Worm (Caenorhabditis elegans) whole organism, L4 larva: ENCODE data around the gene dif-1.

ENCODE experiments used
- F44E2.7 ChIP-seq: fragments of 200-800 bp; sonication (Bioruptor generic); IDR thresholded peaks from 2 replicates; pipeline ENCODE4 v2.1.2; 2022; ENCODE audit warnings: missing genetic modification characterization, missing compliant biosample characterization
- T20F7.1 ChIP-seq: fragments of 200-800 bp; sonication (Bioruptor generic); optimal IDR thresholded peaks from 2 replicates; lab custom pipeline; 2018; ENCODE audit warnings: mild to moderate bottlenecking, missing genetic modification characterization, missing compliant biosample characterization
- Y48G9A.11 ChIP-seq: fragments of 200-800 bp; sonication (Bioruptor generic); IDR thresholded peaks from 2 replicates; pipeline ENCODE4 v1.3.6; 2022; ENCODE audit warnings: missing genetic modification reagents, missing genetic modification characterization, missing compliant biosample characterization
- Y75B8A.6 ChIP-seq: fragments of 200-800 bp; sonication (Bioruptor generic); IDR thresholded peaks from 2 replicates; pipeline ENCODE4 v1.3.6; 2022; ENCODE audit warnings: missing genetic modification reagents, missing genetic modification characterization, missing compliant biosample characterization
- ZK546.5 ChIP-seq, 2 experiments: sonication (generic microtip); optimal IDR thresholded peaks; 2 replicates each; lab custom pipeline; 2017; ENCODE audit warnings: missing biosample characterization in 2 of 2, missing genetic modification characterization in 2 of 2
- aly-2 ChIP-seq: sonication (generic microtip); optimal IDR thresholded peaks from 2 replicates; lab custom pipeline; 2018; ENCODE audit warnings: missing biosample characterization, missing genetic modification characterization
- ama-1 ChIP-seq: fragments of 150-350 bp; optimal IDR thresholded peaks from 2 replicates; lab custom pipeline; 2014; ENCODE audit warnings: inconsistent platforms, mixed read lengths
- ceh-28 ChIP-seq: fragments of 150-350 bp; optimal IDR thresholded peaks from 2 replicates; lab custom pipeline; 2014; ENCODE audit warnings: missing biosample characterization, missing genetic modification reagents, missing genetic modification characterization
- ceh-32 ChIP-seq: sonication (generic microtip); optimal IDR thresholded peaks from 2 replicates; lab custom pipeline; 2016; ENCODE audit warnings: mild to moderate bottlenecking, missing genetic modification characterization, missing compliant biosample characterization; ENCODE audit not compliant: poor library complexity
- ceh-62 ChIP-seq: sonication (generic microtip); optimal IDR thresholded peaks from 2 replicates; lab custom pipeline; 2017; ENCODE audit warnings: missing biosample characterization, missing genetic modification characterization
- daf-19 ChIP-seq: fragments of 200-800 bp; sonication (Bioruptor generic); conservative IDR thresholded peaks from 2 replicates; pipeline ENCODE4 v1.3.6; 2022; ENCODE audit warnings: missing genetic modification characterization, missing compliant biosample characterization
- dmd-6 ChIP-seq: fragments of 200-800 bp; sonication (Bioruptor generic); IDR thresholded peaks from 2 replicates; pipeline ENCODE4 v1.3.6; 2022; ENCODE audit warnings: missing genetic modification reagents, missing genetic modification characterization, missing compliant biosample characterization
- dmd-8 ChIP-seq: fragments of 200-800 bp; sonication (Bioruptor generic); IDR thresholded peaks from 2 replicates; pipeline ENCODE4 v1.3.6; 2022; ENCODE audit warnings: missing genetic modification characterization, missing compliant biosample characterization
- dmd-9 ChIP-seq: fragments of 200-800 bp; sonication (Bioruptor generic); IDR thresholded peaks from 2 replicates; pipeline ENCODE4 v1.3.6; 2022; ENCODE audit warnings: missing genetic modification reagents, missing genetic modification characterization, missing compliant biosample characterization
- dpl-1 ChIP-seq: fragments of 150-350 bp; optimal IDR thresholded peaks from 2 replicates; lab custom pipeline; 2014; ENCODE audit warnings: missing biosample characterization, missing genetic modification reagents, missing genetic modification characterization
- duxl-1 ChIP-seq: sonication (generic microtip); optimal IDR thresholded peaks from 2 replicates; lab custom pipeline; 2016; ENCODE audit warnings: mild to moderate bottlenecking, missing genetic modification characterization, moderate library complexity, missing compliant biosample characterization; ENCODE audit not compliant: poor library complexity
- dve-1 ChIP-seq: sonication (generic microtip); optimal IDR thresholded peaks from 2 replicates; lab custom pipeline; 2017; ENCODE audit warnings: antibody characterized with exemption, mild to moderate bottlenecking, missing genetic modification characterization, missing compliant biosample characterization; ENCODE audit not compliant: insufficient read depth
- fkh-10 ChIP-seq: fragments of 150-350 bp; optimal IDR thresholded peaks from 2 replicates; lab custom pipeline; 2014; ENCODE audit warnings: missing biosample characterization, missing genetic modification reagents, missing genetic modification characterization
- hlh-11 ChIP-seq: fragments of 200-800 bp; sonication (Bioruptor generic); optimal IDR thresholded peaks from 2 replicates; lab custom pipeline; 2018; ENCODE audit warnings: mild to moderate bottlenecking, missing genetic modification characterization, missing compliant biosample characterization
- hmg-1.1 ChIP-seq: fragments of 200-800 bp; sonication (Bioruptor generic); IDR thresholded peaks from 2 replicates; pipeline ENCODE4 v1.3.6; 2022; ENCODE audit warnings: missing genetic modification reagents, missing genetic modification characterization, missing compliant biosample characterization
- jun-1 ChIP-seq: fragments of 150-350 bp; optimal IDR thresholded peaks from 2 replicates; lab custom pipeline; 2014; ENCODE audit warnings: missing biosample characterization, missing genetic modification reagents, missing genetic modification characterization
- lim-7 ChIP-seq: fragments of 200-800 bp; sonication (Bioruptor generic); IDR thresholded peaks from 2 replicates; pipeline ENCODE4 v1.3.6; 2022; ENCODE audit warnings: missing genetic modification characterization, missing compliant biosample characterization
- lin-1 ChIP-seq: fragments of 200-800 bp; sonication (Bioruptor generic); IDR thresholded peaks from 2 replicates; pipeline ENCODE4 v1.3.6; 2022; ENCODE audit warnings: missing genetic modification reagents, missing genetic modification characterization, missing compliant biosample characterization
- lin-38 ChIP-seq: fragments of 200-800 bp; sonication (Bioruptor generic); IDR thresholded peaks from 2 replicates; pipeline ENCODE4 v1.3.6; 2022; ENCODE audit warnings: missing genetic modification reagents, missing genetic modification characterization, missing compliant biosample characterization
- lin-39 ChIP-seq: fragments of 150-350 bp; optimal IDR thresholded peaks from 2 replicates; lab custom pipeline; 2014; ENCODE audit warnings: missing biosample characterization, missing genetic modification reagents, missing genetic modification characterization
- lir-3 ChIP-seq: sonication (generic microtip); optimal IDR thresholded peaks from 2 replicates; lab custom pipeline; 2016; ENCODE audit warnings: mild to moderate bottlenecking, missing genetic modification characterization, missing compliant biosample characterization
- madf-9 ChIP-seq: fragments of 200-800 bp; sonication (Bioruptor generic); conservative IDR thresholded peaks from 2 replicates; pipeline ENCODE4 v1.3.6; 2022; ENCODE audit warnings: missing genetic modification reagents, missing genetic modification characterization, missing compliant biosample characterization
- mep-1 ChIP-seq: fragments of 150-350 bp; sonication (generic microtip); optimal IDR thresholded peaks from 3 replicates; lab custom pipeline; 2014; ENCODE audit warnings: missing biosample characterization, missing genetic modification characterization
- mxl-3 ChIP-seq: fragments of 200-800 bp; sonication (Bioruptor generic); optimal IDR thresholded peaks from 2 replicates; lab custom pipeline; 2018; ENCODE audit warnings: mild to moderate bottlenecking, missing genetic modification characterization, missing compliant biosample characterization
- nhr-237 ChIP-seq: sonication (generic microtip); optimal IDR thresholded peaks from 2 replicates; lab custom pipeline; 2017; ENCODE audit warnings: missing biosample characterization, missing genetic modification characterization
- nhr-28 ChIP-seq: fragments of 150-350 bp; optimal IDR thresholded peaks from 2 replicates; lab custom pipeline; 2014; ENCODE audit warnings: missing biosample characterization, missing genetic modification characterization
- nhr-42 ChIP-seq: fragments of 200-800 bp; sonication (Bioruptor generic); IDR thresholded peaks from 2 replicates; pipeline ENCODE4 v1.3.6; 2022; ENCODE audit warnings: missing genetic modification characterization, missing compliant biosample characterization
- pha-4 ChIP-seq, 2 experiments: fragments of 150-350 bp in 1 of 2; fragments of 200-800 bp in 1 of 2; sonication (Bioruptor generic) in 1 of 2; IDR thresholded peaks in 1 of 2; optimal IDR thresholded peaks in 1 of 2; 2 replicates each; pipeline versions ENCODE4 v1.3.6 to Lab custom; 2014 to 2022; ENCODE audit warnings: missing genetic modification characterization in 2 of 2, missing genetic modification reagents in 2 of 2, missing biosample characterization in 1 of 2, missing compliant biosample characterization in 1 of 2
- php-3 ChIP-seq: fragments of 200-800 bp; sonication (Bioruptor generic); IDR thresholded peaks from 2 replicates; pipeline ENCODE4 v1.3.6; 2022; ENCODE audit warnings: missing genetic modification reagents, missing genetic modification characterization, missing compliant biosample characterization
- saeg-2 ChIP-seq: fragments of 200-800 bp; sonication (Bioruptor generic); IDR thresholded peaks from 2 replicates; pipeline ENCODE4 v1.3.6; 2022; ENCODE audit warnings: missing genetic modification reagents, missing genetic modification characterization, missing compliant biosample characterization
- set-16 ChIP-seq: fragments of 200-800 bp; sonication (Bioruptor generic); IDR thresholded peaks from 2 replicates; pipeline ENCODE4 v1.3.6; 2022; ENCODE audit warnings: missing genetic modification reagents, missing genetic modification characterization, missing compliant biosample characterization
- snpc-1.2 ChIP-seq: fragments of 200-800 bp; sonication (Bioruptor generic); IDR thresholded peaks from 2 replicates; pipeline ENCODE4 v1.3.6; 2022; ENCODE audit warnings: missing genetic modification reagents, missing genetic modification characterization, missing compliant biosample characterization
- snpc-4 ChIP-seq: fragments of 150-350 bp; optimal IDR thresholded peaks from 2 replicates; lab custom pipeline; 2014; ENCODE audit warnings: missing biosample characterization, missing genetic modification characterization
- spr-3 ChIP-seq: fragments of 200-800 bp; sonication (Bioruptor generic); optimal IDR thresholded peaks from 2 replicates; lab custom pipeline; 2018; ENCODE audit warnings: mild to moderate bottlenecking, missing genetic modification characterization, missing compliant biosample characterization
- tag-97 ChIP-seq: fragments of 200-800 bp; sonication (Bioruptor generic); IDR thresholded peaks from 2 replicates; pipeline ENCODE4 v1.3.6; 2022; ENCODE audit warnings: missing genetic modification characterization, missing compliant biosample characterization
- zag-1 ChIP-seq: fragments of 150-350 bp; optimal IDR thresholded peaks from 2 replicates; lab custom pipeline; 2014; ENCODE audit warnings: missing biosample characterization, missing genetic modification characterization
- ztf-11 ChIP-seq: fragments of 150-350 bp; optimal IDR thresholded peaks from 2 replicates; lab custom pipeline; 2014; ENCODE audit warnings: missing biosample characterization, missing genetic modification characterization
- ztf-7 ChIP-seq: fragments of 150-350 bp; optimal IDR thresholded peaks from 2 replicates; lab custom pipeline; 2014; ENCODE audit warnings: missing biosample characterization, missing genetic modification characterization

dif-1 gene

ce11 chrIV:7580062-7580614 is 27.3 kb upstream of the dif-1 start, which contains the start of the genes cec-5 and nol-10 (continued):
- TF ChIP-seq F44E2.7 (GFP tag; lab: Robert Waterston, UW) (no peak), lin-38 (GFP tag; lab: Robert Waterston, UW) (peak; percentile 84), php-3 (GFP tag; lab: Robert Waterston, UW) (no peak), snpc-1.2 (peak; percentile 81), T20F7.1 (GFP tag; lab: Kevin White, UChicago) (peak; percentile 98), ceh-28 (tag; lab: Kevin White, UChicago) (no peak), snpc-4 (tag; lab: Kevin White, UChicago) (no peak), daf-19 (no peak), dmd-8 (no peak)

ce11 chrIV:7578281-7578680 is 25.5 kb upstream of the dif-1 start, which contains the start of gene F32E10.5:
TSS of gene F32E10.5 (minus strand) at chrIV:7578381.
- TF ChIP-seq duxl-1 (tag; lab: Kevin White, UChicago) (peak; percentile 24), ztf-7 (no peak), ama-1 (lab: Kevin White, UChicago) (peak; percentile 21)

- no peak for TF ChIP-seq madf-9 (GFP tag; lab: Robert Waterston, UW)
- no peak for TF ChIP-seq daf-19
- TF ChIP-seq T20F7.1 (GFP tag; lab: Kevin White, UChicago): no peak
Measured at ce11 chrIV:7575147-7575768, 22.4 kb upstream of the dif-1 start, which contains the start of gene cec-4. TSS of gene cec-4 (plus strand) at chrIV:7575718.

ce11 chrIV:7573944-7574343 is 21.1 kb upstream of the dif-1 start:
- TF ChIP-seq tag-97 (GFP tag; lab: Robert Waterston, UW) (no peak), pha-4 (GFP tag; IDR thresholded peaks at IDR 0.05; lab: Robert Waterston, UW) (peak; percentile 95), pha-4 (tag; optimal IDR thresholded peaks at IDR 0.05; lab: Kevin White, UChicago) (no peak), ZK546.5 (tag; optimal IDR thresholded peaks at IDR 0.05; lab: Kevin White, UChicago) (no peak), mep-1 (peak; percentile 86), lir-3 (tag; lab: Kevin White, UChicago) (peak; percentile 85), snpc-4 (tag; lab: Kevin White, UChicago) (no peak), ceh-62 (tag; lab: Kevin White, UChicago) (no peak), aly-2 (tag; lab: Kevin White, UChicago) (peak; percentile 85), dmd-8 (peak; percentile 98), saeg-2 (GFP tag; lab: Robert Waterston, UW) (peak; percentile 79), spr-3 (GFP tag; lab: Kevin White, UChicago) (peak; percentile 83), Y75B8A.6 (GFP tag; lab: Robert Waterston, UW) (0 out of 2 replicates have a peak, but pooled peaks have one; percentile 33), Y48G9A.11 (GFP tag; lab: Robert Waterston, UW) (peak; percentile 89), mxl-3 (peak; percentile 82), dmd-6 (GFP tag; lab: Robert Waterston, UW) (peak; percentile 73), dmd-9 (peak; percentile 79; the same call in 1 of the 2 replicates), duxl-1 (tag; lab: Kevin White, UChicago) (peak; percentile 94), hmg-1.1 (peak; percentile 94), set-16 (0 out of 2 replicates have a peak, but pooled peaks have one; percentile 21), jun-1 (tag; lab: Kevin White, UChicago) (peak; percentile 41), nhr-237 (tag; lab: Kevin White, UChicago) (no peak), nhr-28 (peak; percentile 25), dpl-1 (GFP tag; lab: Kevin White, UChicago) (peak; percentile 65), zag-1 (tag; lab: Kevin White, UChicago) (no peak), ztf-11 (tag; lab: Kevin White, UChicago) (no peak), T20F7.1 (GFP tag; lab: Kevin White, UChicago) (peak; percentile 82), lin-39 (tag; lab: Kevin White, UChicago) (no peak), ceh-32 (tag; lab: Kevin White, UChicago) (peak; percentile 31), hlh-11 (peak; percentile 59), dve-1 (peak; percentile 89), lim-7 (GFP tag; lab: Robert Waterston, UW) (peak; percentile 100), lin-1 (peak; percentile 92), fkh-10 (GFP tag; lab: Kevin White, UChicago) (no peak), ceh-28 (tag; lab: Kevin White, UChicago) (no peak), nhr-42 (GFP tag; lab: Robert Waterston, UW) (peak; percentile 87)
